Worm (Caenorhabditis elegans) whole organism, late embryonic: ENCODE measurements around the gene M110.7.

Experiments
- F13H6.1 ChIP-seq: sonication (generic microtip); optimal IDR thresholded peaks from 2 replicates; lab custom pipeline; 2016; ENCODE audit warnings: missing genetic modification characterization, missing compliant biosample characterization
- ama-1 ChIP-seq: fragments of 150-350 bp; optimal IDR thresholded peaks from 2 replicates; lab custom pipeline; 2014
- ceh-9 ChIP-seq: sonication (generic microtip); optimal IDR thresholded peaks from 2 replicates; lab custom pipeline; 2016; ENCODE audit warnings: mild to moderate bottlenecking, missing genetic modification characterization, inconsistent platforms, missing compliant biosample characterization
- npax-4 ChIP-seq: sonication (generic microtip); optimal IDR thresholded peaks from 2 replicates; lab custom pipeline; 2016; ENCODE audit warnings: missing genetic modification characterization, missing compliant biosample characterization
- rnt-1 ChIP-seq: sonication (generic microtip); optimal IDR thresholded peaks from 2 replicates; lab custom pipeline; 2016; ENCODE audit warnings: missing genetic modification characterization, missing compliant biosample characterization
- zip-5 ChIP-seq: sonication (generic microtip); optimal IDR thresholded peaks from 2 replicates; lab custom pipeline; 2016; ENCODE audit warnings: missing genetic modification characterization, missing compliant biosample characterization

ce11 chrII:8187516-8187915, 45.1 kb upstream of the M110.7 start:
- TF ChIP-seq npax-4 (tag; lab: Kevin White, UChicago), result no peak
- TF ChIP-seq zip-5 (tag; lab: Kevin White, UChicago), result no peak
- TF ChIP-seq ceh-9 (tag; lab: Kevin White, UChicago), result no peak
- TF ChIP-seq rnt-1, result no peak
- TF ChIP-seq ama-1 (lab: Kevin White, UChicago), result no peak
- no peak for TF ChIP-seq F13H6.1 (tag; lab: Kevin White, UChicago)
